Worm (Caenorhabditis elegans): ENCODE measurements around the gene M6.11.

ce11 chrX:646493-646892 is 5.2 kb upstream of the M6.11 start:
- TF ChIP-seq egl-27 (tag; optimal IDR thresholded peaks at IDR 0.05): no peak
- no peak for TF ChIP-seq ceh-20 (GFP tag; IDR thresholded peaks at IDR 0.05)
- TF ChIP-seq daf-12 (tag; optimal IDR thresholded peaks at IDR 0.05): no peak
- no peak for TF ChIP-seq nhr-76 (tag; optimal IDR thresholded peaks at IDR 0.05)
- no peak for TF ChIP-seq ces-1 (GFP tag; optimal IDR thresholded peaks at IDR 0.05)
- no peak for TF ChIP-seq ceh-62 (tag; optimal IDR thresholded peaks at IDR 0.05)
- no peak for TF ChIP-seq hlh-30 (tag; optimal IDR thresholded peaks at IDR 0.05; ENCODE audit: insufficient read depth)
